Worm (Caenorhabditis elegans) whole organism, L4 larva: ENCODE data around the gene dmsr-8.
A peak's percentile ranks its signal among the peaks of the same experiment; 100 is the strongest.

ENCODE experiments used
- F10B5.3 ChIP-seq: sonication (generic microtip); optimal IDR thresholded peaks from 2 replicates; lab custom pipeline; 2016; ENCODE audit warnings: mild to moderate bottlenecking, missing genetic modification characterization, missing compliant biosample characterization
- F26F4.8 ChIP-seq: fragments of 200-800 bp; sonication (Bioruptor generic); conservative IDR thresholded peaks from 2 replicates; pipeline ENCODE4 v1.3.6; 2022; ENCODE audit warnings: missing genetic modification characterization, missing compliant biosample characterization
- F37D6.2 ChIP-seq: sonication (generic microtip); optimal IDR thresholded peaks from 2 replicates; lab custom pipeline; 2016; ENCODE audit warnings: mild to moderate bottlenecking, missing genetic modification characterization, missing compliant biosample characterization
- Y48G9A.11 ChIP-seq: fragments of 200-800 bp; sonication (Bioruptor generic); IDR thresholded peaks from 2 replicates; pipeline ENCODE4 v1.3.6; 2022; ENCODE audit warnings: missing genetic modification reagents, missing genetic modification characterization, missing compliant biosample characterization
- aha-1 ChIP-seq: fragments of 150-350 bp; peaks from one replicate; lab custom pipeline; 2014; ENCODE audit warnings: missing biosample characterization, missing genetic modification characterization
- ceh-28 ChIP-seq: fragments of 150-350 bp; optimal IDR thresholded peaks from 2 replicates; lab custom pipeline; 2014; ENCODE audit warnings: missing biosample characterization, missing genetic modification reagents, missing genetic modification characterization
- ceh-32 ChIP-seq: sonication (generic microtip); optimal IDR thresholded peaks from 2 replicates; lab custom pipeline; 2016; ENCODE audit warnings: mild to moderate bottlenecking, missing genetic modification characterization, missing compliant biosample characterization; ENCODE audit not compliant: poor library complexity
- ceh-44 ChIP-seq: fragments of 200-800 bp; sonication (Bioruptor generic); IDR thresholded peaks from 2 replicates; pipeline ENCODE4 v1.3.6; 2022; ENCODE audit warnings: missing genetic modification reagents, missing genetic modification characterization, missing compliant biosample characterization
- ceh-62 ChIP-seq: sonication (generic microtip); optimal IDR thresholded peaks from 2 replicates; lab custom pipeline; 2017; ENCODE audit warnings: missing biosample characterization, missing genetic modification characterization
- cey-2 ChIP-seq: sonication (generic microtip); optimal IDR thresholded peaks from 3 replicates; lab custom pipeline; 2017; ENCODE audit warnings: missing genetic modification characterization, mild to moderate bottlenecking, missing compliant biosample characterization, antibody characterized with exemption, borderline replicate concordance; ENCODE audit not compliant: insufficient read depth
- daf-16 ChIP-seq, 3 experiments: sonication (generic microtip); optimal IDR thresholded peaks; 2 replicates each; lab custom pipeline; 2016 to 2017; ENCODE audit warnings: missing genetic modification characterization in 3 of 3, missing genetic modification reagents in 3 of 3, mild to moderate bottlenecking in 2 of 3, missing compliant biosample characterization in 2 of 3, missing biosample characterization in 1 of 3, moderate library complexity in 1 of 3
- daf-8 ChIP-seq: fragments of 200-800 bp; sonication (Bioruptor generic); IDR thresholded peaks from 2 replicates; pipeline ENCODE4 v1.3.6; 2022; ENCODE audit warnings: missing genetic modification characterization, missing compliant biosample characterization
- dmd-6 ChIP-seq: fragments of 200-800 bp; sonication (Bioruptor generic); IDR thresholded peaks from 2 replicates; pipeline ENCODE4 v1.3.6; 2022; ENCODE audit warnings: missing genetic modification reagents, missing genetic modification characterization, missing compliant biosample characterization
- dpl-1 ChIP-seq: fragments of 150-350 bp; optimal IDR thresholded peaks from 2 replicates; lab custom pipeline; 2014; ENCODE audit warnings: missing biosample characterization, missing genetic modification reagents, missing genetic modification characterization
- hif-1 ChIP-seq, 2 experiments: sonication (generic microtip); optimal IDR thresholded peaks; 2 replicates each; lab custom pipeline; 2016 to 2017; ENCODE audit warnings: missing compliant biosample characterization in 2 of 2, missing genetic modification characterization in 2 of 2, missing genetic modification reagents in 2 of 2, missing genotype in 2 of 2, mild to moderate bottlenecking in 1 of 2
- hlh-30 ChIP-seq: sonication (generic microtip); optimal IDR thresholded peaks from 2 replicates; lab custom pipeline; 2017; ENCODE audit warnings: antibody characterized with exemption, mild to moderate bottlenecking, missing genetic modification characterization, missing compliant biosample characterization; ENCODE audit not compliant: insufficient read depth
- hmg-1.1 ChIP-seq: fragments of 200-800 bp; sonication (Bioruptor generic); IDR thresholded peaks from 2 replicates; pipeline ENCODE4 v1.3.6; 2022; ENCODE audit warnings: missing genetic modification reagents, missing genetic modification characterization, missing compliant biosample characterization
- jun-1 ChIP-seq: fragments of 150-350 bp; optimal IDR thresholded peaks from 2 replicates; lab custom pipeline; 2014; ENCODE audit warnings: missing biosample characterization, missing genetic modification reagents, missing genetic modification characterization
- lin-1 ChIP-seq: fragments of 200-800 bp; sonication (Bioruptor generic); IDR thresholded peaks from 2 replicates; pipeline ENCODE4 v1.3.6; 2022; ENCODE audit warnings: missing genetic modification reagents, missing genetic modification characterization, missing compliant biosample characterization
- lin-13 ChIP-seq: fragments of 150-350 bp; optimal IDR thresholded peaks from 2 replicates; lab custom pipeline; 2014; ENCODE audit warnings: missing biosample characterization, missing genetic modification reagents, missing genetic modification characterization
- lin-15B ChIP-seq: fragments of 150-350 bp; sonication (generic microtip); optimal IDR thresholded peaks from 3 replicates; lab custom pipeline; 2014; ENCODE audit warnings: missing biosample characterization, missing genetic modification characterization
- lsy-2 ChIP-seq, 2 experiments: fragments of 150-350 bp in 1 of 2; sonication (generic microtip) in 1 of 2; optimal IDR thresholded peaks; 2 replicates each; lab custom pipeline; 2014 to 2017; ENCODE audit warnings: missing biosample characterization in 2 of 2, missing genetic modification characterization in 2 of 2
- mdl-1 ChIP-seq, 2 experiments: fragments of 150-350 bp in 1 of 2; sonication (generic microtip) in 1 of 2; optimal IDR thresholded peaks; 2 replicates each; lab custom pipeline; 2014 to 2017; ENCODE audit warnings: missing biosample characterization in 2 of 2, missing genetic modification characterization in 2 of 2
- mdt-29 ChIP-seq: fragments of 200-800 bp; sonication (Bioruptor generic); IDR thresholded peaks from 2 replicates; pipeline ENCODE4 v1.3.6; 2022; ENCODE audit warnings: missing genetic modification reagents, missing genetic modification characterization, missing compliant biosample characterization
- mes-2 ChIP-seq: sonication (generic microtip); optimal IDR thresholded peaks from 2 replicates; lab custom pipeline; 2016; ENCODE audit warnings: missing genotype, mild to moderate bottlenecking, missing genetic modification characterization, missing compliant biosample characterization; ENCODE audit not compliant: poor library complexity, severe bottlenecking
- mxl-3 ChIP-seq: fragments of 200-800 bp; sonication (Bioruptor generic); optimal IDR thresholded peaks from 2 replicates; lab custom pipeline; 2018; ENCODE audit warnings: mild to moderate bottlenecking, missing genetic modification characterization, missing compliant biosample characterization
- nhr-111 ChIP-seq: fragments of 200-800 bp; sonication (Bioruptor generic); optimal IDR thresholded peaks from 2 replicates; lab custom pipeline; 2018; ENCODE audit warnings: mild to moderate bottlenecking, missing genetic modification characterization, missing compliant biosample characterization
- nhr-25 ChIP-seq: sonication (generic microtip); optimal IDR thresholded peaks from 2 replicates; lab custom pipeline; 2017; ENCODE audit warnings: missing genetic modification characterization, mild to moderate bottlenecking, missing compliant biosample characterization, antibody characterized with exemption, moderate library complexity, borderline replicate concordance; ENCODE audit not compliant: insufficient read depth
- nhr-28 ChIP-seq: fragments of 150-350 bp; optimal IDR thresholded peaks from 2 replicates; lab custom pipeline; 2014; ENCODE audit warnings: missing biosample characterization, missing genetic modification characterization
- nhr-41 ChIP-seq: fragments of 200-800 bp; sonication (Bioruptor generic); IDR thresholded peaks from 2 replicates; pipeline ENCODE4 v1.3.6; 2022; ENCODE audit warnings: missing genetic modification reagents, missing genetic modification characterization, missing compliant biosample characterization
- nhr-48 ChIP-seq: sonication (generic microtip); optimal IDR thresholded peaks from 2 replicates; lab custom pipeline; 2016; ENCODE audit warnings: mild to moderate bottlenecking, missing genetic modification characterization, missing compliant biosample characterization
- nhr-76 ChIP-seq: fragments of 150-350 bp; optimal IDR thresholded peaks from 2 replicates; lab custom pipeline; 2014; ENCODE audit warnings: missing biosample characterization, missing genetic modification characterization
- nhr-77 ChIP-seq: fragments of 150-350 bp; optimal IDR thresholded peaks from 2 replicates; lab custom pipeline; 2014; ENCODE audit warnings: missing biosample characterization, missing genetic modification characterization
- pha-4 ChIP-seq, 2 experiments: fragments of 150-350 bp in 1 of 2; fragments of 200-800 bp in 1 of 2; sonication (Bioruptor generic) in 1 of 2; IDR thresholded peaks in 1 of 2; optimal IDR thresholded peaks in 1 of 2; 2 replicates each; pipeline versions ENCODE4 v1.3.6 to Lab custom; 2014 to 2022; ENCODE audit warnings: missing genetic modification characterization in 2 of 2, missing genetic modification reagents in 2 of 2, missing biosample characterization in 1 of 2, missing compliant biosample characterization in 1 of 2
- rbr-2 ChIP-seq: sonication (generic microtip); optimal IDR thresholded peaks from 2 replicates; lab custom pipeline; 2016; ENCODE audit warnings: missing genotype, missing genetic modification characterization, missing compliant biosample characterization
- tag-97 ChIP-seq: fragments of 200-800 bp; sonication (Bioruptor generic); IDR thresholded peaks from 2 replicates; pipeline ENCODE4 v1.3.6; 2022; ENCODE audit warnings: missing genetic modification characterization, missing compliant biosample characterization
- unc-39 ChIP-seq: sonication (generic microtip); optimal IDR thresholded peaks from 2 replicates; lab custom pipeline; 2017; ENCODE audit warnings: missing biosample characterization, missing genetic modification characterization
- vab-7 ChIP-seq: fragments of 200-800 bp; sonication (Bioruptor generic); IDR thresholded peaks from 2 replicates; pipeline ENCODE4 v1.3.6; 2022; ENCODE audit warnings: missing genetic modification reagents, missing genetic modification characterization, missing compliant biosample characterization
- zip-2 ChIP-seq: fragments of 150-350 bp; optimal IDR thresholded peaks from 2 replicates; lab custom pipeline; 2014; ENCODE audit warnings: missing biosample characterization, missing genetic modification characterization

dmsr-8 gene

DNA sequence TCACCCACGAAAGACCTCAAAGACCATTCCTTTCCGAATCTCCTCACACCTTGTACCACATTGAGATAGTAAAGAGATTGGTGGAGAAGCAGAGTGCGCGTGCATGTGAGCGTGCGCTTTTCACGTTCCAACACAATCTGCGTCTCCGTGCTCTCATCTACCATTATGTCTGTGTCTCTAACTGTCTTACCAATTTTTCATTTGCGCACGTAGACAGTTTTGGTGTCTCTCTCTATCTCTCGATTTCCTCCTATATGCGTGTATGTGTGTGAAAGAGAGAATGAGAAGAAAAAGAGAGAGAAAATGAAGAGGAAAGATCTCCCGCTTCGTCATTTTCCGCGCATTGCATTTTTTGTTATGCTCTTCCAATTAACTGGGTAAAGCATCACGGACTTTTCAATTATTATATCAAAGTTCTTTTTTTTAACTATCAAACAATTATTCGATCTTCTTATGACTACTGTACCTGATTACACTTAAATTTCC is 47.5 kb downstream of the dmsr-8 start (continued):
- TF ChIP-seq mes-2 (peak; percentile 81), ceh-62 (tag; lab: Kevin White, UChicago) (no peak), pha-4 (GFP tag; IDR thresholded peaks at IDR 0.05; lab: Robert Waterston, UW) (peak; percentile 75), pha-4 (tag; optimal IDR thresholded peaks at IDR 0.05; lab: Kevin White, UChicago) (peak; percentile 89), F10B5.3 (no peak), mdl-1 (tag; optimal IDR thresholded peaks at IDR 0.05; lab: Kevin White, UChicago) (peak; percentile 100), ceh-44 (GFP tag; lab: Robert Waterston, UW) (no peak), lin-15B (tag; lab: Kevin White, UChicago) (no peak), dmd-6 (GFP tag; lab: Robert Waterston, UW) (peak; percentile 95), nhr-76 (tag; lab: Kevin White, UChicago) (peak; percentile 26), mdt-29 (GFP tag; lab: Robert Waterston, UW) (peak; percentile 77), F37D6.2 (tag; lab: Kevin White, UChicago) (peak; percentile 79), vab-7 (GFP tag; lab: Robert Waterston, UW) (peak; percentile 60; the same call in 1 of the 2 replicates), rbr-2 (tag; lab: Kevin White, UChicago) (peak; percentile 91), ceh-28 (peak; percentile 46)

DNA sequence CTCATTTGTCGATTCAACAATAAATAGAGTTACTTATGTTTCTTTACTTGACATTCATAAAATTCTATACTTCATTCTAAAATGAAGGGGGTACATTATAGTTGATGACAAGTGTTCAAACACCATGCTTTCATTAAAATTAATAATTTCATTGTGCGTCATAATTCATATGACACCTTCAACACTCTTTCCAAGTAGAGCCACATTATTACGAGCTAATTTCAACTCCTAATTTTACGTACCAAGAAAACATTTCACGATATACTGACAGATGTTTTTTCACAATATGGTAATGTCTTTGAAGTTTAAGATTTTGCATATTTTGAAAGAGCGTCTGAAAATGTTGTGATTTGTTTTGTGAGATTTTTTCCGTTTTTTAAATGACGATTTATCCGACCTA is 48.7 kb downstream of the dmsr-8 start:
- no peak for TF ChIP-seq nhr-41 (GFP tag; lab: Robert Waterston, UW)
- TF ChIP-seq cey-2 (tag; lab: Kevin White, UChicago): no peak
- TF ChIP-seq ceh-32: no peak
- TF ChIP-seq nhr-77 (tag; lab: Kevin White, UChicago): no peak
- no peak for TF ChIP-seq nhr-28
- TF ChIP-seq aha-1 (tag; lab: Kevin White, UChicago): peak; percentile 85
- TF ChIP-seq lin-1 (GFP tag; lab: Robert Waterston, UW): no peak
- no peak for TF ChIP-seq hif-1 (tag; optimal IDR thresholded peaks at IDR 0.05; lab: Kevin White, UChicago)
- TF ChIP-seq nhr-48 (tag; lab: Kevin White, UChicago): peak; percentile 0
- no peak for TF ChIP-seq tag-97
- no peak for TF ChIP-seq lin-13 (GFP tag; lab: Kevin White, UChicago)

DNA sequence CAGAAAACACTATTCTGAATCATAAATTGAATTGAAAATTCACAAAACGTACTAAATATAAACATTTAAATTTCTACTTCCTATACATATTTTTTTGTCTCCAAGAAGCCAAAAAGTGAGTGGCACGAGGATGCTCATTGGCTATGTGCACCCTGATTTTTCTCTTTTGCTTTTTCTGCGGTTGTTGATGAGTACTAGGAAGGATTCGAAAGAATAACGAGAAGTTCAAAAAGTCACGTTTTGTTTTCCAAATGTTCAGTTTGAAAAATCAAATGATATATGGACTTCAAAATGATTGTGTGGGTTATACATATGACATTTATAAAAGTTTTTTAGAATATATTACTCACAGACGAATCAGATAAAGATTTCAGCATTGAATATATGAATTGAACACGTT is 49.4 kb downstream of the dmsr-8 start:
- peak in 1 of 2 experiments; percentile 89 for TF ChIP-seq hif-1 (tag; optimal IDR thresholded peaks at IDR 0.05; lab: Kevin White, UChicago)
- TF ChIP-seq daf-16 (GFP tag; optimal IDR thresholded peaks at IDR 0.05; lab: Kevin White, UChicago): peak in 1 of 2 experiments; percentile 1
- TF ChIP-seq daf-16 (tag; optimal IDR thresholded peaks at IDR 0.05; lab: Kevin White, UChicago): no peak
- peak in 1 of 2 experiments; percentile 9 for TF ChIP-seq mdl-1 (tag; optimal IDR thresholded peaks at IDR 0.05; lab: Kevin White, UChicago)
- TF ChIP-seq F26F4.8 (GFP tag; lab: Robert Waterston, UW): no peak
- TF ChIP-seq aha-1 (tag; lab: Kevin White, UChicago): peak; percentile 86
- peak; percentile 56 for TF ChIP-seq hlh-30 (tag; lab: Kevin White, UChicago)
- TF ChIP-seq lsy-2 (tag; optimal IDR thresholded peaks at IDR 0.05; lab: Kevin White, UChicago): peak in 1 of 2 experiments; percentile 21
- TF ChIP-seq nhr-111: no peak

DNA sequence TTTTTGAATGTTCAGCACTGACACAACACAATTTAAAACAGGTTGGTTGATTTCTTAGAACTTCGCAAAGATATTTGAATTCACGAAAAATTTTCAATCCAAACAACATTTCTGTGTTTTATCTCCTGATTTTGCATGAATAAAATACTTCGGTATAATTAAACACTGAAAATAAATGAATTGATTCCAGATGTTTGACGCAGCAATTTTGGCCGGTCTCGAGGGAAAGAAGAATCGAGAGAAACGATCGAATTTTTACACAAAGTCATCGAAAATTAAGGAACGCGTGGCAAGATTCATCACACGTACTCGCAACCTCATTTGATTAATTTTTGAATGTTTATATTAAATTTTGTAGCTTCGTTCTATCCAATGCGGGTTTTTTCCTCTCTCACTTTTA is 50.0 kb downstream of the dmsr-8 start:
- TF ChIP-seq nhr-48 (tag; lab: Kevin White, UChicago) (no peak), aha-1 (tag; lab: Kevin White, UChicago) (peak; percentile 27)

DNA sequence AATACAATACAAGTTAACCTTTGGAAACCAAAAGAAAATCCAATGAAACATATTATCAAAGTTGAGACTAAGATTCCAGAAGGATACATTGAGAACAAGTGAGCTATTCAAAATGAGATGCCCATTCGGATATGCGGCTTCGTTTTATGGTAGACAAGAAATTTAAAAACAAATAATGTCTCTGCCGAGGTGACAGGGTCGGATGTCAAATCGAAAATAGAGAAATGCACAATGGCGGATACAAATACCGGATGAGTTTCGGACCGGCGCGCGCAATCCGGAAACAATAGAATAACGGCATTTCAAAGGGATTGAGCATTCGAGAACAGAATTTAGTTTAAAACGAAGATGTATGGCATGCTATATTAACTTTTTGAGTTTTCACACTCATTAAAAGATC is 50.9 kb downstream of the dmsr-8 start, which contains the start of gene F22E12.3:
Gene F22E12.3, minus strand, starts transcription at position 101 of the 400 bp plus-strand sequence.
- no peak for TF ChIP-seq mxl-3 (GFP tag; lab: Kevin White, UChicago)
- TF ChIP-seq lin-15B (tag; lab: Kevin White, UChicago): no peak
- no peak for TF ChIP-seq zip-2 (tag; lab: Kevin White, UChicago)
- TF ChIP-seq hif-1 (tag; optimal IDR thresholded peaks at IDR 0.05; lab: Kevin White, UChicago): no peak
- no peak for TF ChIP-seq lsy-2 (tag; optimal IDR thresholded peaks at IDR 0.05; lab: Kevin White, UChicago)
- no peak for TF ChIP-seq dpl-1
- no peak for TF ChIP-seq ceh-62 (tag; lab: Kevin White, UChicago)
- TF ChIP-seq hmg-1.1 (GFP tag; lab: Robert Waterston, UW): no peak
- no peak for TF ChIP-seq Y48G9A.11 (GFP tag; lab: Robert Waterston, UW)
- TF ChIP-seq jun-1 (tag; lab: Kevin White, UChicago): no peak
- no peak for TF ChIP-seq daf-8 (GFP tag; lab: Robert Waterston, UW)
- TF ChIP-seq unc-39 (tag; lab: Kevin White, UChicago): no peak
- no peak for TF ChIP-seq nhr-25
- no peak for TF ChIP-seq ceh-28
